Fruit fly (Drosophila melanogaster) whole organism, wandering third instar larva: ENCODE measurements around the gene CheA86a.

Experiments used
- Dif ChIP-seq: fragments of 200-275, 200-300 bp; sonication (Bioruptor generic); optimal IDR thresholded peaks from 2 replicates; lab custom pipeline; 2018; ENCODE audit warnings: missing biosample characterization, missing genetic modification characterization; ENCODE audit not compliant: partially characterized antibody
- HLH106 ChIP-seq: fragments of 200-800 bp; optimal IDR thresholded peaks from 3 replicates; lab custom pipeline; 2019; ENCODE audit warnings: missing biosample characterization, mild to moderate bottlenecking, missing genetic modification characterization, moderate library complexity
- Hnf4 ChIP-seq: fragments of 200-800 bp; sonication (Bioruptor generic); optimal IDR thresholded peaks from 2 replicates; lab custom pipeline; 2016; ENCODE audit warnings: missing biosample characterization, mild to moderate bottlenecking, missing genetic modification characterization
- Jra ChIP-seq: sonication (Bioruptor generic); optimal IDR thresholded peaks from 2 replicates; lab custom pipeline; 2016; ENCODE audit warnings: missing biosample characterization, missing genetic modification characterization
- Myc ChIP-seq: fragments of >200 bp; optimal IDR thresholded peaks from 2 replicates; lab custom pipeline; 2017
- N ChIP-seq: fragments of >200 bp; optimal IDR thresholded peaks from 2 replicates; lab custom pipeline; 2018; ENCODE audit warnings: missing biosample characterization, missing external identifiers, missing genetic modification characterization
- Rel ChIP-seq, 2 experiments: fragments of 200-800 bp; sonication (Bioruptor generic) in 1 of 2; optimal IDR thresholded peaks; 2 replicates in 1 of 2; 3 replicates in 1 of 2; lab custom pipeline; 2016 to 2019; ENCODE audit warnings: mild to moderate bottlenecking in 2 of 2, missing biosample characterization in 2 of 2, missing genetic modification characterization in 2 of 2, moderate library complexity in 1 of 2
- Vsx2 ChIP-seq: fragments of 200-300, 225-300 bp; sonication (Bioruptor generic); optimal IDR thresholded peaks from 2 replicates; lab custom pipeline; 2018; ENCODE audit warnings: missing biosample characterization, missing genetic modification characterization; ENCODE audit not compliant: partially characterized antibody
- dsf ChIP-seq: sonication (Bioruptor generic); optimal IDR thresholded peaks from 2 replicates; lab custom pipeline; 2016; ENCODE audit warnings: missing biosample characterization, missing genetic modification characterization, borderline replicate concordance
- h ChIP-seq: fragments of 200-800 bp; sonication (Bioruptor generic); optimal IDR thresholded peaks from 3 replicates; lab custom pipeline; 2016; ENCODE audit warnings: missing biosample characterization, mild to moderate bottlenecking, missing genetic modification characterization
- psq ChIP-seq: fragments of 200-800 bp; sonication (Bioruptor generic); optimal IDR thresholded peaks from 3 replicates; lab custom pipeline; 2017; ENCODE audit warnings: missing biosample characterization, mild to moderate bottlenecking, missing genetic modification characterization, moderate library complexity

DNA sequence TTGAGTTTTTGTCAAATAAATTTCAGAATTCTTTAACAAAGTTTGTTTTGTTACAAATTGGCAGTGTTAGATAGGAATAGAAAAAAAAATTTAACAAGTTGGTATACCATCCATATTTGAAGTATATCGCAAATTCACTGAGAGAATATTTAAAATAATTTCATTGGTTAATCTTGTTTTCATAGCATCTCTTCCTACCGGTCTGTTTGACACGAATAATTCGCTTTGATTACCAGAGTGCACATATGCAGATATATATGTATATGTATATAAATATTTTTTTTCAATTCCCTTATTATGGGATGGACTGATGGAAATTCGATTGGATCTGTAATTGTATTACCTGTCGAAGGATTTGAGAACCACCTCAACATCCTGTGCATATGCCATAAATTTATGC lies 29.4 kb downstream of the CheA86a start, which contains the start of gene SdhCL:
- TF ChIP-seq Jra (GFP tag; lab: Kevin White, UChicago) (no peak), dsf (GFP tag; lab: Kevin White, UChicago) (no peak), h (GFP tag; lab: Kevin White, UChicago) (no peak), Dif (GFP tag; lab: Kevin White, UChicago) (no peak), Vsx2 (GFP tag; lab: Kevin White, UChicago) (no peak), HLH106 (no peak), Hnf4 (GFP tag; lab: Kevin White, UChicago) (no peak), N (GFP tag; lab: Kevin White, UChicago) (no peak), Myc (no peak), Rel (GFP tag; optimal IDR thresholded peaks at IDR 0.05; lab: Kevin White, UChicago) (no peak), Rel (tag; optimal IDR thresholded peaks at IDR 0.05; lab: Kevin White, UChicago) (no peak), psq (GFP tag; lab: Kevin White, UChicago) (no peak)
